Fruit fly (Drosophila melanogaster) whole organism, pupa: ENCODE results near the gene Grx3.

Experiments
- CG10348 ChIP-seq: fragments of 200-800 bp; sonication (Bioruptor generic); IDR thresholded peaks from 2 replicates; pipeline ENCODE4 v1.3.6; 2022; ENCODE audit warnings: missing biosample characterization, missing genetic modification characterization
- CG12605 ChIP-seq: fragments of 200-800 bp; sonication (Bioruptor generic); IDR thresholded peaks from 2 replicates; pipeline ENCODE4 v1.3.6; 2022; ENCODE audit warnings: missing biosample characterization, missing genetic modification characterization
- CG13204 ChIP-seq: fragments of 200-800 bp; sonication (Bioruptor generic); optimal IDR thresholded peaks from 2 replicates; lab custom pipeline; 2018; ENCODE audit warnings: missing biosample characterization, mild to moderate bottlenecking, missing genetic modification characterization, moderate library complexity
- CG14655 ChIP-seq: fragments of 200-800 bp; sonication (Bioruptor generic); optimal IDR thresholded peaks from 3 replicates; lab custom pipeline; 2017; ENCODE audit warnings: mild to moderate bottlenecking, missing biosample characterization, missing genetic modification reagents, missing genetic modification characterization
- CG15710 ChIP-seq: fragments of 200-800 bp; sonication (Bioruptor generic); optimal IDR thresholded peaks from 2 replicates; lab custom pipeline; 2018; ENCODE audit warnings: missing biosample characterization, mild to moderate bottlenecking, missing genetic modification characterization, moderate library complexity
- CG17806 ChIP-seq: fragments of 200-800 bp; sonication (Bioruptor generic); optimal IDR thresholded peaks from 2 replicates; lab custom pipeline; 2018; ENCODE audit warnings: missing biosample characterization, mild to moderate bottlenecking, missing genetic modification characterization, moderate library complexity
- CG32121 ChIP-seq: fragments of 200-800 bp; sonication (Bioruptor generic); IDR thresholded peaks from 2 replicates; pipeline ENCODE4 v1.3.6; 2022; ENCODE audit warnings: missing biosample characterization, missing genetic modification characterization
- CG34367 ChIP-seq: fragments of 200-800 bp; sonication (Bioruptor generic); optimal IDR thresholded peaks from 2 replicates; lab custom pipeline; 2018; ENCODE audit warnings: missing biosample characterization, mild to moderate bottlenecking, missing genetic modification characterization
- CG4496 ChIP-seq: fragments of 200-800 bp; sonication (Bioruptor generic); IDR thresholded peaks from 3 replicates; pipeline ENCODE4 v1.3.6; 2022; ENCODE audit warnings: missing biosample characterization, missing genetic modification characterization
- CG8159 ChIP-seq: fragments of 200-800 bp; sonication (Bioruptor generic); optimal IDR thresholded peaks from 3 replicates; lab custom pipeline; 2018; ENCODE audit warnings: missing biosample characterization, mild to moderate bottlenecking, missing genetic modification characterization, moderate library complexity
- CG8301 ChIP-seq: fragments of 200-800 bp; sonication (Bioruptor generic); optimal IDR thresholded peaks from 2 replicates; lab custom pipeline; 2018; ENCODE audit warnings: missing biosample characterization, mild to moderate bottlenecking, missing genetic modification characterization
- CG9948 ChIP-seq: fragments of 200-800 bp; sonication (Bioruptor generic); optimal IDR thresholded peaks from 2 replicates; lab custom pipeline; 2018; ENCODE audit warnings: missing biosample characterization, mild to moderate bottlenecking, missing genetic modification characterization, moderate library complexity
- D1 ChIP-seq: fragments of 200-800 bp; sonication (Bioruptor generic); optimal IDR thresholded peaks from 2 replicates; lab custom pipeline; 2018; ENCODE audit warnings: missing biosample characterization, mild to moderate bottlenecking, missing genetic modification characterization, moderate library complexity
- EcR ChIP-seq: fragments of 200-800 bp; sonication (Bioruptor generic); optimal IDR thresholded peaks from 3 replicates; lab custom pipeline; 2019; ENCODE audit warnings: missing biosample characterization, missing genetic modification characterization, mild to moderate bottlenecking, moderate library complexity, missing genetic modification reagents
- Ets98B ChIP-seq: fragments of 200-800 bp; sonication (Bioruptor generic); IDR thresholded peaks from 2 replicates; pipeline ENCODE4 v1.3.6; 2022; ENCODE audit warnings: missing biosample characterization, missing genetic modification characterization
- Pif1A ChIP-seq: fragments of 200-800 bp; sonication (Bioruptor generic); optimal IDR thresholded peaks from 3 replicates; lab custom pipeline; 2016; ENCODE audit warnings: missing biosample characterization, missing genetic modification characterization
- Pif1B ChIP-seq: fragments of 200-800 bp; sonication (Bioruptor generic); optimal IDR thresholded peaks from 3 replicates; lab custom pipeline; 2016; ENCODE audit warnings: missing biosample characterization, missing genetic modification characterization
- Snoo ChIP-seq: fragments of 200-800 bp; sonication (Bioruptor generic); optimal IDR thresholded peaks from 3 replicates; lab custom pipeline; 2017; ENCODE audit warnings: missing biosample characterization, mild to moderate bottlenecking, missing genetic modification characterization, inconsistent platforms
- fd96Ca ChIP-seq: fragments of 200-800 bp; sonication (Bioruptor generic); IDR thresholded peaks from 3 replicates; pipeline ENCODE4 v1.3.6; 2022; ENCODE audit warnings: missing biosample characterization, missing genetic modification characterization
- gl ChIP-seq: fragments of 200-800 bp; sonication (Bioruptor generic); optimal IDR thresholded peaks from 2 replicates; lab custom pipeline; 2018; ENCODE audit warnings: missing biosample characterization, mild to moderate bottlenecking, missing genetic modification characterization
- rn ChIP-seq: fragments of 200-800 bp; sonication (Bioruptor generic); IDR thresholded peaks from 2 replicates; pipeline ENCODE4 v1.3.6; 2022; ENCODE audit warnings: missing biosample characterization, missing genetic modification characterization

The Grx3 gene

DNA sequence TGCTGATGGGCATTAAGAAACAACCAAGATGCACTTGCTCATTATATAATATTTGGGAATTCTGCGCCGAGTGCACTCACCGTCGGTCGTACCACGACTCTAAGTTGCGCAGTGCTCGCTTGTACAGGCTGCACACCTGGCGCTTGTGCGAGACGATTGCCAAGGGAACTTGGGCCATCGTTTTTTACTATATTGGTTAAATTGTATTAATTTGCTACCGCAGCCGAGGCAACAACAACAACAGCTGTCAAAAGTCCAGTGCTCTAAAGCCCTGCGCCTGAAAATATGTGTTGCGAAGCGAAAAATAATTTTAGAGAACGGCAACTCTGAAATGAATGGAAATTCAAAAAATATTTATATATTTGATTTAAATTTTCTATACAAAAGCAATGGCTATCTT, 4.5 kb downstream of the Grx3 start, which contains the start of gene ND-B22:
TSS of gene ND-B22 (minus strand) at position 349 of the 400 bp plus-strand sequence.
- TF ChIP-seq CG15710 (tag; lab: Kevin White, UChicago), result peak; percentile 17
- TF ChIP-seq CG12605 (GFP tag; lab: Robert Waterston, UW), result no peak
- peak; percentile 38 for TF ChIP-seq Snoo (tag; lab: Kevin White, UChicago)

- peak; percentile 90 for TF ChIP-seq Ets98B (GFP tag; lab: Robert Waterston, UW)
- peak; percentile 92 for TF ChIP-seq CG4496 (GFP tag; lab: Robert Waterston, UW)
- no peak for TF ChIP-seq CG13204 (GFP tag; lab: Kevin White, UChicago)
- TF ChIP-seq CG10348 (GFP tag; lab: Robert Waterston, UW), result peak; percentile 90
- peak; percentile 90 for TF ChIP-seq rn (GFP tag; lab: Robert Waterston, UW)
- TF ChIP-seq CG15710 (tag; lab: Kevin White, UChicago), result peak; percentile 96
- peak; percentile 96 for TF ChIP-seq Snoo (tag; lab: Kevin White, UChicago)
- TF ChIP-seq CG17806 (tag; lab: Kevin White, UChicago), result peak; percentile 93
- peak; percentile 97 for TF ChIP-seq CG14655 (GFP tag; lab: Kevin White, UChicago)
- peak; percentile 97 for TF ChIP-seq CG9948
- TF ChIP-seq CG34367, result peak; percentile 92
- TF ChIP-seq CG8301 (tag; lab: Kevin White, UChicago), result peak; percentile 93
- peak; percentile 96 for TF ChIP-seq CG8159 (tag; lab: Kevin White, UChicago)
- no peak for TF ChIP-seq D1 (tag; lab: Kevin White, UChicago)
- TF ChIP-seq CG32121 (GFP tag; lab: Robert Waterston, UW), result peak; percentile 94
- no peak for TF ChIP-seq Pif1A
- TF ChIP-seq Pif1B (GFP tag; lab: Kevin White, UChicago), result peak; percentile 94
- peak; percentile 80 for TF ChIP-seq gl (tag; lab: Kevin White, UChicago)
- TF ChIP-seq CG12605 (GFP tag; lab: Robert Waterston, UW), result peak; percentile 59
- TF ChIP-seq fd96Ca (GFP tag; lab: Robert Waterston, UW), result peak; percentile 93
- TF ChIP-seq EcR (GFP tag; lab: Kevin White, UChicago), result no peak
Observed at dm6 chr2L:13373435-13374242, 7.4 kb downstream of the Grx3 start, which contains the start of the genes Bdp1 and CG6565. Gene Bdp1, minus strand, starts transcription at chr2L:13373890. Gene CG6565, plus strand, starts transcription at chr2L:13374019.

DNA sequence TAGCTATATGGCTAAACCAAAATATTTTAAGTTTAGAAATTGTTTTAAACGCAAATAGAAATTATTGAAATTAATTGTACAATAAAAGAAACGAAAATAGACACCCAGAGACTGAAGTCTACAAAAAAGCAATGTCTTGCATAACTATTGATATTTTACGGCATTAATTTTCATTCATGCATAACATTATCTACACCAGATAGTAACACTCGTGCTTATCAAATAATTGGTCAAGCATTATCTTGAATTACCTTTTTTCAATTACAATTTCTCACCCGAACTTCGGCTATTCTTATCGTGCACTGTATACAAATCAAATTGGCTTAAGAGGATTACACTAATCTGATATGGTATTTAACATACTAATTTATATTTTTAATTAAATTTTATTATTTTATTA, 9.8 kb downstream of the Grx3 start:
- no peak for TF ChIP-seq EcR (GFP tag; lab: Kevin White, UChicago)
- no peak for TF ChIP-seq CG13204 (GFP tag; lab: Kevin White, UChicago)
- TF ChIP-seq D1 (tag; lab: Kevin White, UChicago), result no peak
- TF ChIP-seq Ets98B (GFP tag; lab: Robert Waterston, UW), result no peak
- TF ChIP-seq CG14655 (GFP tag; lab: Kevin White, UChicago), result no peak
- TF ChIP-seq fd96Ca (GFP tag; lab: Robert Waterston, UW), result no peak
- TF ChIP-seq CG34367, result no peak
- TF ChIP-seq CG17806 (tag; lab: Kevin White, UChicago), result no peak
- TF ChIP-seq CG8301 (tag; lab: Kevin White, UChicago), result no peak
- no peak for TF ChIP-seq CG9948
- TF ChIP-seq CG32121 (GFP tag; lab: Robert Waterston, UW), result no peak
- no peak for TF ChIP-seq CG12605 (GFP tag; lab: Robert Waterston, UW)
- TF ChIP-seq rn (GFP tag; lab: Robert Waterston, UW), result no peak
- TF ChIP-seq Pif1A, result no peak
- TF ChIP-seq CG4496 (GFP tag; lab: Robert Waterston, UW), result no peak

DNA sequence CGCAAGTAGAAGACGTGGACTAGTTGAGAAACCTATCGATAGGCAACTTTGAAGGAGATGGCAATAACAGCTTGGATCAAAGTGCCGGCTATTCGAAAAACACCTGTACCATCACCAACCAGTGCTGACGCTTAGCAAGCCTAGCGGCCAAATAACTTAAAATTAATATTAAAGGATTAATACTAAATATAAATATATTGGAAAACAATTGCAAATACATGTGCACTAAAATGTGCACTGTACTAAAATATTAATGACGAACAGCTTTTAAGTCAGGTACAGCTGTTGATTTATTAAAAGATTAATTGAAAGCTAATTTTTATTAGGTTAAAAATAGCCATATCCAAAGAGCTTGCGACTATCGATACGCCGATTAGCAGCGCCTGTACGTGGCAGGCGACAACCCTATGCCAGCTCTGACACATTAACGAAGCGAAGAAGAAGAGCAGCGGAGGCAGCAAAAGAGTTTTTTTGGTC, 12.3 kb downstream of the Grx3 start, which contains the start of the genes CG9302 and beta'COP:
TSS of gene CG9302 (minus strand) at position 51 of the 477 bp plus-strand sequence.
TSS of gene beta'COP (plus strand) at position 415 of the 477 bp plus-strand sequence.
- TF ChIP-seq CG9948 (peak; percentile 58), CG12605 (GFP tag; lab: Robert Waterston, UW) (no peak), Ets98B (GFP tag; lab: Robert Waterston, UW) (peak; percentile 34; the same call in 1 of the 2 replicates), Pif1B (GFP tag; lab: Kevin White, UChicago) (no peak), CG8301 (tag; lab: Kevin White, UChicago) (no peak), gl (tag; lab: Kevin White, UChicago) (no peak), Pif1A (no peak), CG17806 (tag; lab: Kevin White, UChicago) (peak; percentile 38), Snoo (tag; lab: Kevin White, UChicago) (peak; percentile 57), CG10348 (GFP tag; lab: Robert Waterston, UW) (0 out of 2 replicates have a peak, but pooled peaks have one; percentile 22), CG13204 (GFP tag; lab: Kevin White, UChicago) (no peak), EcR (GFP tag; lab: Kevin White, UChicago) (no peak), CG32121 (GFP tag; lab: Robert Waterston, UW) (peak; percentile 36; the same call in 1 of the 2 replicates), CG4496 (GFP tag; lab: Robert Waterston, UW) (no peak), CG15710 (tag; lab: Kevin White, UChicago) (peak; percentile 86), fd96Ca (GFP tag; lab: Robert Waterston, UW) (0 out of 3 replicates have a peak, but pooled peaks have one; percentile 43)
